Worm (Caenorhabditis elegans) whole organism, L1 larva: Measurements from ENCODE around the gene pat-4.

Experiments
- C04F5.9 ChIP-seq: sonication (generic microtip); optimal IDR thresholded peaks from 2 replicates; lab custom pipeline; 2016; ENCODE audit warnings: missing genetic modification characterization, missing compliant biosample characterization
- C16A3.4 ChIP-seq: fragments of 150-350 bp; optimal IDR thresholded peaks from 2 replicates; lab custom pipeline; 2014; ENCODE audit warnings: missing biosample characterization, missing genetic modification characterization
- aha-1 ChIP-seq: fragments of 150-350 bp; optimal IDR thresholded peaks from 2 replicates; lab custom pipeline; 2014; ENCODE audit warnings: missing biosample characterization, missing genetic modification characterization
- aly-2 ChIP-seq: fragments of 150-350 bp; optimal IDR thresholded peaks from 2 replicates; lab custom pipeline; 2014; ENCODE audit warnings: missing biosample characterization, missing genetic modification characterization
- ama-1 ChIP-seq: fragments of 150-350 bp; optimal IDR thresholded peaks from 2 replicates; lab custom pipeline; 2014
- blmp-1 ChIP-seq: fragments of 150-350 bp; optimal IDR thresholded peaks from 2 replicates; lab custom pipeline; 2014; ENCODE audit warnings: missing biosample characterization, missing genetic modification characterization
- dpl-1 ChIP-seq, 3 experiments: fragments of 150-350 bp in 2 of 3; sonication (generic microtip) in 1 of 3; optimal IDR thresholded peaks; 2 replicates each; lab custom pipeline; 2014 to 2017; ENCODE audit warnings: missing biosample characterization in 3 of 3, missing genetic modification characterization in 3 of 3, missing genetic modification reagents in 3 of 3
- dsc-1 ChIP-seq: sonication (generic microtip); optimal IDR thresholded peaks from 2 replicates; lab custom pipeline; 2016; ENCODE audit warnings: mild to moderate bottlenecking, missing genetic modification characterization, missing compliant biosample characterization
- efl-1 ChIP-seq, 4 experiments: fragments of 150-350 bp; optimal IDR thresholded peaks in 3 of 4; peaks in 1 of 4; 1 replicate in 1 of 4; 2 replicates in 3 of 4; lab custom pipeline; 2014; ENCODE audit warnings: missing biosample characterization in 2 of 4, missing genetic modification characterization in 2 of 4, missing genetic modification reagents in 2 of 4
- elt-2 ChIP-seq: sonication (generic microtip); optimal IDR thresholded peaks from 2 replicates; lab custom pipeline; 2016; ENCODE audit warnings: missing genetic modification characterization, mild to moderate bottlenecking, inconsistent platforms, missing compliant biosample characterization, missing genetic modification reagents
- ets-5 ChIP-seq: fragments of 200-800 bp; sonication (Bioruptor generic); IDR thresholded peaks from 2 replicates; pipeline ENCODE4 v1.3.6; 2022; ENCODE audit warnings: missing genetic modification characterization, missing compliant biosample characterization
- fkh-4 ChIP-seq: sonication (generic microtip); optimal IDR thresholded peaks from 2 replicates; lab custom pipeline; 2016; ENCODE audit warnings: missing compliant biosample characterization, missing genetic modification characterization, borderline replicate concordance
- fkh-8 ChIP-seq: sonication (generic microtip); optimal IDR thresholded peaks from 2 replicates; lab custom pipeline; 2016; ENCODE audit warnings: mild to moderate bottlenecking, missing genetic modification characterization, missing compliant biosample characterization
- hlh-17 ChIP-seq: fragments of 200-800 bp; sonication (Bioruptor generic); optimal IDR thresholded peaks from 2 replicates; lab custom pipeline; 2018; ENCODE audit warnings: missing genetic modification characterization, mild to moderate bottlenecking, missing compliant biosample characterization, moderate library complexity, borderline replicate concordance
- irx-1 ChIP-seq: sonication (generic microtip); optimal IDR thresholded peaks from 2 replicates; lab custom pipeline; 2016; ENCODE audit warnings: missing genetic modification characterization, missing compliant biosample characterization
- isw-1 ChIP-seq: fragments of 200-800 bp; sonication (Bioruptor generic); IDR thresholded peaks from 2 replicates; pipeline ENCODE4 v1.3.6; 2022; ENCODE audit warnings: missing genetic modification characterization, missing compliant biosample characterization
- mdl-1 ChIP-seq, 2 experiments: fragments of 150-350 bp; optimal IDR thresholded peaks; 2 replicates each; lab custom pipeline; 2014 to 2017; ENCODE audit warnings: missing biosample characterization in 2 of 2, missing genetic modification characterization in 2 of 2, inconsistent platforms in 1 of 2
- nhr-11 ChIP-seq: fragments of 150-350 bp; optimal IDR thresholded peaks from 2 replicates; lab custom pipeline; 2014; ENCODE audit warnings: missing biosample characterization, missing genetic modification characterization
- nhr-19 ChIP-seq: fragments of 200-800 bp; sonication (Bioruptor generic); conservative IDR thresholded peaks from 2 replicates; pipeline ENCODE4 v1.3.6; 2022; ENCODE audit warnings: missing genetic modification characterization, missing compliant biosample characterization
- nhr-47 ChIP-seq: sonication (generic microtip); optimal IDR thresholded peaks from 2 replicates; lab custom pipeline; 2016; ENCODE audit warnings: mild to moderate bottlenecking, missing genetic modification characterization, moderate library complexity, missing compliant biosample characterization
- nhr-77 ChIP-seq: fragments of 150-350 bp; optimal IDR thresholded peaks from 2 replicates; lab custom pipeline; 2014; ENCODE audit warnings: missing biosample characterization, missing genetic modification characterization
- nhr-85 ChIP-seq: sonication (generic microtip); peaks from one replicate; lab custom pipeline; 2016; ENCODE audit warnings: missing genetic modification characterization, inconsistent platforms, missing compliant biosample characterization
- pag-3 ChIP-seq: sonication (generic microtip); optimal IDR thresholded peaks from 2 replicates; lab custom pipeline; 2017; ENCODE audit warnings: missing genetic modification characterization, mild to moderate bottlenecking, missing compliant biosample characterization, antibody characterized with exemption, borderline replicate concordance; ENCODE audit not compliant: insufficient read depth
- pqm-1 ChIP-seq: sonication (generic microtip); optimal IDR thresholded peaks from 3 replicates; lab custom pipeline; 2017; ENCODE audit warnings: missing biosample characterization, missing genetic modification characterization
- rnt-1 ChIP-seq: sonication (generic microtip); optimal IDR thresholded peaks from 2 replicates; lab custom pipeline; 2016; ENCODE audit warnings: mild to moderate bottlenecking, missing genetic modification characterization, moderate library complexity, missing compliant biosample characterization
- skn-1 ChIP-seq: fragments of 150-350 bp; optimal IDR thresholded peaks from 2 replicates; lab custom pipeline; 2014; ENCODE audit warnings: missing biosample characterization, missing genetic modification characterization
- snpc-4 ChIP-seq: fragments of 150-350 bp; optimal IDR thresholded peaks from 2 replicates; lab custom pipeline; 2014; ENCODE audit warnings: missing biosample characterization, missing genetic modification characterization
- sox-4 ChIP-seq: sonication (generic microtip); optimal IDR thresholded peaks from 2 replicates; lab custom pipeline; 2016; ENCODE audit warnings: missing genetic modification characterization, missing compliant biosample characterization
- sptf-1 ChIP-seq: fragments of 150-350 bp; optimal IDR thresholded peaks from 2 replicates; lab custom pipeline; 2014; ENCODE audit warnings: missing biosample characterization, missing genetic modification characterization
- swsn-7 ChIP-seq: sonication (generic microtip); optimal IDR thresholded peaks from 2 replicates; lab custom pipeline; 2016; ENCODE audit warnings: missing genetic modification characterization, missing compliant biosample characterization
- unc-30 ChIP-seq: sonication (generic microtip); optimal IDR thresholded peaks from 2 replicates; lab custom pipeline; 2017; ENCODE audit warnings: missing biosample characterization, missing genetic modification characterization
- unc-62 ChIP-seq: fragments of 150-350 bp; optimal IDR thresholded peaks from 2 replicates; lab custom pipeline; 2014; ENCODE audit warnings: missing biosample characterization, missing genetic modification reagents, missing genetic modification characterization
- unc-98 ChIP-seq: fragments of 200-800 bp; sonication (Bioruptor generic); IDR thresholded peaks from 2 replicates; pipeline ENCODE4 v1.3.6; 2022; ENCODE audit warnings: missing genetic modification characterization, missing compliant biosample characterization
- vab-15 ChIP-seq: sonication (generic microtip); optimal IDR thresholded peaks from 2 replicates; lab custom pipeline; 2017; ENCODE audit warnings: missing genotype, mild to moderate bottlenecking, missing genetic modification characterization, missing compliant biosample characterization
- zag-1 ChIP-seq: fragments of 150-350 bp; optimal IDR thresholded peaks from 2 replicates; lab custom pipeline; 2014; ENCODE audit warnings: missing biosample characterization, missing genetic modification characterization

pat-4 gene

DNA sequence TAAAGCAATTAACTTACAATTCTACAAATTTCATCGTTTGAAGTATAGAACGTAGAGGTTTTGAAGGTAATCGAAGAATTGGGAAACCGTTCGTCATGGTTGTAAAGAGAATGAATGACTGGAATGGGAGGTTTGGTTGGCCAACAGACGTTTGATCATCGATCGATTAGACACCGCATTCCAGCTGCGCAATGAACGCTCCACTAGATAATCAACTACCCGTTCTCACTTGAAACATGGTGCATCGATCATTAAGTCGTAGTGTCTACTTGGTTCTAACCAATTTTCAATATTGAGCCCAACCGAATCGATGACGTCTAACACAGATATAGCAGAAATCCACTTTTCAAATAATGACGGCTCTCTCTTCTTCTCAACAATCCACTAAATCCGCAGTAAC is 48.5 kb upstream of the pat-4 start, which contains the start of gene fbxb-82:
fbxb-82 (minus strand) TSS at position 101 of the 400 bp plus-strand sequence.
- TF ChIP-seq snpc-4 (tag; lab: Kevin White, UChicago): no peak
- TF ChIP-seq efl-1 (optimal IDR thresholded peaks at IDR 0.05; lab: Kevin White, UChicago): no peak
- TF ChIP-seq efl-1 (GFP tag; optimal IDR thresholded peaks at IDR 0.05 in 1 of 2; lab: Kevin White, UChicago): peak in 1 of 2 experiments; percentile 1
- no peak for TF ChIP-seq unc-98 (GFP tag; lab: Robert Waterston, UW)
- TF ChIP-seq, all 84 proteins: peak for 1

DNA sequence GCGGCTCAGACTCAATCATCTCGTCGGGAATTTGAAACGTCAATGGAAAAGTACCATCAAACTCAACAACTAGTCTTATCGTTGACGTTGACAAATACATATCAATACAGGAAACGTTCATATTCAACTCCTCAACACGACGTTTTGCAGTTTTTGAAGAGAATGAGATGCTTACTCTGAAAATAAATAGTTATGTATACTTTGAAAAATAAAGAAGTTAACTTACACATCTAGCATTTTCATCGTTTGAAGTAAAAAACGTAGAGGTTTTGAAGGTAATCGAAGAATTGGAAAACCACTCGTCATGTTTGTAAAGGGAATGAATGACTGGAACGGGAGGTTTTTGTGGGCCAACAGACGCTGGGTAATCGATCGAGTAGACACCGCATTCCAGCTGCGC is 46.3 kb upstream of the pat-4 start, which contains the start of gene fbxb-81:
fbxb-81 (minus strand) TSS at position 314 of the 400 bp plus-strand sequence.
- TF ChIP-seq fkh-4: no peak
- no peak for TF ChIP-seq swsn-7 (tag; lab: Kevin White, UChicago)
- TF ChIP-seq nhr-85 (tag; lab: Kevin White, UChicago): no peak
- no peak for TF ChIP-seq pqm-1 (tag; lab: Kevin White, UChicago)
- TF ChIP-seq unc-62 (GFP tag; lab: Kevin White, UChicago): no peak
- TF ChIP-seq aly-2 (tag; lab: Kevin White, UChicago): no peak
- no peak for TF ChIP-seq hlh-17 (GFP tag; lab: Kevin White, UChicago)

DNA sequence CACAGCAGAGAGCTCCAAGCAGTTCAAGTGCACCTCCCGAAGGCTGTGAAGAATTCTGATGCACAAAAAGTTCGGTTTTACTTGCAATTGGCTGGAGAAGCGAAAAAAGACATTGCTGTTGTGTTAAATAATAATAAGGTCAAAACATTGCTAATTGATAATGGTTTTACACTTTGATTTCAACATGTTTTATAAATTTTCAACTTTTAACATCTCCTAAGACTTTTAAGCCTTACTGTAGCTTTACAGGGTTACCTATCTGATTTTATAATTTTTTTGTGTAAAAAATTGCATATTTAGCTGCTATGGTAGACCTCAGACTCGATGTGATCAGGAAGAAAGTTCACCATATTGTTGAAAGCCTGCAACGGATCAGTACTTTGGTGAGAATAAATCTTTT is 39.6 kb upstream of the pat-4 start, which contains the start of gene pals-25:
pals-25 (plus strand) TSS at position 301 of the 400 bp plus-strand sequence.
- no peak for TF ChIP-seq nhr-19 (GFP tag; lab: Robert Waterston, UW)
- no peak for TF ChIP-seq ama-1 (lab: Kevin White, UChicago)
- TF ChIP-seq mdl-1 (tag; optimal IDR thresholded peaks at IDR 0.05; lab: Kevin White, UChicago): no peak
- TF ChIP-seq nhr-11 (tag; lab: Kevin White, UChicago): no peak
- TF ChIP-seq pag-3 (tag; lab: Kevin White, UChicago): no peak
- TF ChIP-seq swsn-7 (tag; lab: Kevin White, UChicago): no peak
- no peak for TF ChIP-seq irx-1 (tag; lab: Kevin White, UChicago)
- TF ChIP-seq aha-1 (tag; lab: Kevin White, UChicago): no peak
- no peak for TF ChIP-seq skn-1 (tag; lab: Kevin White, UChicago)
- no peak for TF ChIP-seq dsc-1 (tag; lab: Kevin White, UChicago)
- TF ChIP-seq ets-5 (GFP tag; lab: Robert Waterston, UW): no peak
- TF ChIP-seq fkh-8 (tag; lab: Kevin White, UChicago): no peak

DNA sequence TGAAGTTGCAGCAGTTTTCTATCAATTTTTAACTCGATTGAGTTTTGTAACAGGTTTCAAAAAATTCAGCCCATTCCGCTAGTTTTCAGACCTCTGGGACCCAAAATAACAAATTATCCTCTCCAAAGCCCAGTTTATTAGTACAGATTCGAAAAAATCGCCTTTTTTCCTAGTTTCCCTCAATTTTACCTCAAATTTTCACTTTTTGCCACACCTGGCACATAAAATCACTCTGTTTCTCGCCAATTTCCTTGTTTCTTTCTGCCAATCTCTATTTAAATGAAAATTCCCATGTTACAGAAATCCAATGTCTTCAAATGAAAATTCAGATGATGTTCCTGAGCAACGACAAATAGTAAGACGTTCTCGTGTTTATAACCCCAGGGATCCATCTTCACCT is 37.5 kb upstream of the pat-4 start, which contains the start of gene pals-22:
pals-22 (plus strand) TSS at position 301 of the 400 bp plus-strand sequence.
- TF ChIP-seq swsn-7 (tag; lab: Kevin White, UChicago) (no peak), isw-1 (GFP tag; lab: Robert Waterston, UW) (no peak), sptf-1 (no peak), pqm-1 (tag; lab: Kevin White, UChicago) (no peak), unc-30 (tag; lab: Kevin White, UChicago) (no peak), C16A3.4 (tag; lab: Kevin White, UChicago) (no peak), zag-1 (tag; lab: Kevin White, UChicago) (no peak), rnt-1 (tag; lab: Kevin White, UChicago) (no peak), C04F5.9 (tag; lab: Kevin White, UChicago) (no peak), elt-2 (tag; lab: Kevin White, UChicago) (no peak), dpl-1 (GFP tag; optimal IDR thresholded peaks at IDR 0.05; lab: Kevin White, UChicago) (no peak), vab-15 (tag; lab: Kevin White, UChicago) (no peak), nhr-77 (tag; lab: Kevin White, UChicago) (no peak), blmp-1 (tag; lab: Kevin White, UChicago) (no peak), sox-4 (tag; lab: Kevin White, UChicago) (no peak), nhr-47 (tag; lab: Kevin White, UChicago) (no peak)
